Fruit fly (Drosophila melanogaster) whole organism, embryonic: ENCODE results near the gene robo3.

Source experiments
- Aef1 ChIP-seq: fragments of 200-800 bp; sonication (Bioruptor generic); IDR thresholded peaks from 3 replicates; pipeline ENCODE4 v1.3.6; 2022; ENCODE audit warnings: missing biosample characterization, missing genetic modification characterization
- Asciz ChIP-seq: fragments of 200-800 bp; sonication (Bioruptor generic); optimal IDR thresholded peaks from 2 replicates; lab custom pipeline; 2017; ENCODE audit warnings: missing biosample characterization, mild to moderate bottlenecking, missing genetic modification characterization, missing genetic modification reagents
- Awh ChIP-seq: fragments of 200-800 bp; sonication (Bioruptor generic); IDR thresholded peaks from 2 replicates; pipeline ENCODE4, ENCODE4 v1.3.6; 2022; ENCODE audit warnings: missing biosample characterization, missing genetic modification characterization
- Bdp1 ChIP-seq: fragments of 200-800 bp; sonication (Bioruptor generic); optimal IDR thresholded peaks from 3 replicates; lab custom pipeline; 2016; ENCODE audit warnings: missing biosample characterization, missing genetic modification characterization
- CG10267 ChIP-seq: fragments of 200-800 bp; sonication (Bioruptor generic); optimal IDR thresholded peaks from 2 replicates; lab custom pipeline; 2018; ENCODE audit warnings: missing biosample characterization, mild to moderate bottlenecking, missing genetic modification characterization, moderate library complexity
- CG10366 ChIP-seq: fragments of 200-800 bp; sonication (Bioruptor generic); IDR thresholded peaks from 2 replicates; pipeline ENCODE4 v1.3.6; 2022; ENCODE audit warnings: missing biosample characterization, missing genetic modification characterization
- CG10462 ChIP-seq: fragments of 200-800 bp; sonication (Bioruptor generic); optimal IDR thresholded peaks from 2 replicates; lab custom pipeline; 2016; ENCODE audit warnings: missing biosample characterization, missing genetic modification characterization
- CG11504 ChIP-seq: fragments of 200-800 bp; sonication (Bioruptor generic); optimal IDR thresholded peaks from 3 replicates; lab custom pipeline; 2019; ENCODE audit warnings: missing biosample characterization, mild to moderate bottlenecking, missing genetic modification characterization, moderate library complexity
- CG11723 ChIP-seq: fragments of 200-800 bp; sonication (Bioruptor generic); optimal IDR thresholded peaks from 2 replicates; lab custom pipeline; 2017; ENCODE audit warnings: missing biosample characterization, mild to moderate bottlenecking, missing genetic modification characterization
- CG12155 ChIP-seq: fragments of 200-800 bp; sonication (Bioruptor generic); optimal IDR thresholded peaks from 3 replicates; lab custom pipeline; 2016; ENCODE audit warnings: missing biosample characterization, missing genetic modification characterization
- CG12219 ChIP-seq: fragments of 200-800 bp; sonication (Bioruptor generic); optimal IDR thresholded peaks from 3 replicates; lab custom pipeline; 2018; ENCODE audit warnings: missing biosample characterization, mild to moderate bottlenecking, missing genetic modification characterization
- CG12236 ChIP-seq: fragments of 200-800 bp; sonication (Bioruptor generic); optimal IDR thresholded peaks from 2 replicates; lab custom pipeline; 2016; ENCODE audit warnings: missing biosample characterization, missing genetic modification characterization
- CG17328 ChIP-seq: fragments of 200-800 bp; sonication (Bioruptor generic); IDR thresholded peaks from 2 replicates; pipeline ENCODE4 v1.3.6; 2022; ENCODE audit warnings: missing biosample characterization, missing genetic modification characterization
- CG18262 ChIP-seq: fragments of 200-800 bp; optimal IDR thresholded peaks from 3 replicates; lab custom pipeline; 2019; ENCODE audit warnings: missing biosample characterization, mild to moderate bottlenecking, missing genetic modification characterization, moderate library complexity
- CG18599 ChIP-seq: fragments of 200-800 bp; sonication (Bioruptor generic); optimal IDR thresholded peaks from 3 replicates; lab custom pipeline; 2017; ENCODE audit warnings: missing biosample characterization, missing genetic modification characterization, mild to moderate bottlenecking, moderate library complexity, missing genetic modification reagents
- CG3163 ChIP-seq: fragments of 200-800 bp; sonication (Bioruptor generic); optimal IDR thresholded peaks from 3 replicates; lab custom pipeline; 2016; ENCODE audit warnings: missing biosample characterization, missing genetic modification characterization
- CG34224 ChIP-seq: fragments of 200-800 bp; sonication (Bioruptor generic); IDR thresholded peaks from 3 replicates; pipeline ENCODE4 v1.3.6; 2022; ENCODE audit warnings: missing biosample characterization, missing genetic modification characterization; ENCODE audit not compliant: partially characterized antibody
- CG4360 ChIP-seq: fragments of 200-800 bp; sonication (Bioruptor generic); IDR thresholded peaks from 2 replicates; pipeline ENCODE4 v1.3.6; 2022; ENCODE audit warnings: missing biosample characterization, missing genetic modification characterization
- CG5245 ChIP-seq: fragments of 200-800 bp; sonication (Bioruptor generic); optimal IDR thresholded peaks from 3 replicates; lab custom pipeline; 2016; ENCODE audit warnings: missing biosample characterization, missing genetic modification characterization
- CG6254 ChIP-seq: fragments of 200-800 bp; sonication (Bioruptor generic); optimal IDR thresholded peaks from 3 replicates; lab custom pipeline; 2017; ENCODE audit warnings: mild to moderate bottlenecking, missing biosample characterization, missing genetic modification reagents, missing genetic modification characterization
- CG6683 ChIP-seq: fragments of 200-800 bp; sonication (Bioruptor generic); optimal IDR thresholded peaks from 2 replicates; lab custom pipeline; 2017; ENCODE audit warnings: missing biosample characterization, mild to moderate bottlenecking, missing genetic modification characterization, missing genetic modification reagents
- CG6854 ChIP-seq: fragments of 200-800 bp; sonication (Bioruptor generic); optimal IDR thresholded peaks from 3 replicates; lab custom pipeline; 2017; ENCODE audit warnings: missing biosample characterization, mild to moderate bottlenecking, missing genetic modification characterization
- CG8924 ChIP-seq: fragments of 200-800 bp; optimal IDR thresholded peaks from 3 replicates; lab custom pipeline; 2019; ENCODE audit warnings: missing biosample characterization, mild to moderate bottlenecking, missing genetic modification characterization, moderate library complexity
- CG9437 ChIP-seq: fragments of 200-800 bp; sonication (Bioruptor generic); optimal IDR thresholded peaks from 2 replicates; lab custom pipeline; 2018; ENCODE audit warnings: missing biosample characterization, mild to moderate bottlenecking, missing genetic modification characterization
- CG9817 ChIP-seq: fragments of 200-800 bp; sonication (Bioruptor generic); optimal IDR thresholded peaks from 2 replicates; lab custom pipeline; 2018; ENCODE audit warnings: missing biosample characterization, mild to moderate bottlenecking, missing genetic modification characterization, moderate library complexity
- CkIIα-i1 ChIP-seq: fragments of 200-800 bp; sonication (Bioruptor generic); IDR thresholded peaks from 2 replicates; pipeline ENCODE4 v1.3.6; 2022; ENCODE audit warnings: missing biosample characterization, missing genetic modification characterization
- Dll ChIP-seq: fragments of 200-800 bp; sonication (Bioruptor generic); IDR thresholded peaks from 4 replicates; pipeline ENCODE4 v1.3.6; 2022; ENCODE audit warnings: missing biosample characterization, missing genetic modification characterization; ENCODE audit not compliant: partially characterized antibody
- HmgZ ChIP-seq: fragments of 200-800 bp; sonication (Bioruptor generic); optimal IDR thresholded peaks from 2 replicates; lab custom pipeline; 2018; ENCODE audit warnings: missing biosample characterization, mild to moderate bottlenecking, missing genetic modification characterization
- Hr51 ChIP-seq, 2 experiments: fragments of 200-800 bp; sonication (Bioruptor generic); optimal IDR thresholded peaks; 2 replicates in 1 of 2; 3 replicates in 1 of 2; lab custom pipeline; 2016 to 2018; ENCODE audit warnings: missing biosample characterization in 2 of 2, missing genetic modification characterization in 2 of 2, mild to moderate bottlenecking in 1 of 2, moderate library complexity in 1 of 2
- Jarid2 ChIP-seq: fragments of 200-800 bp; sonication (Bioruptor generic); optimal IDR thresholded peaks from 3 replicates; lab custom pipeline; 2017; ENCODE audit warnings: mild to moderate bottlenecking, missing biosample characterization, missing genetic modification reagents, missing genetic modification characterization
- Lpt ChIP-seq: fragments of >200 bp; optimal IDR thresholded peaks from 2 replicates; lab custom pipeline; 2018; ENCODE audit warnings: missing biosample characterization, missing genetic modification characterization
- Max ChIP-seq: fragments of 200-800 bp; sonication (Bioruptor generic); optimal IDR thresholded peaks from 2 replicates; lab custom pipeline; 2016; ENCODE audit warnings: missing biosample characterization, mild to moderate bottlenecking, missing genetic modification characterization
- Opbp ChIP-seq: fragments of 200-800 bp; sonication (Bioruptor generic); IDR thresholded peaks from 3 replicates; pipeline ENCODE4 v1.3.6; 2022; ENCODE audit warnings: missing biosample characterization, missing genetic modification characterization; ENCODE audit not compliant: partially characterized antibody
- Spps ChIP-seq: fragments of 200-800 bp; sonication (Bioruptor generic); optimal IDR thresholded peaks from 2 replicates; lab custom pipeline; 2018; ENCODE audit warnings: missing biosample characterization, mild to moderate bottlenecking, missing genetic modification characterization
- aop ChIP-seq: fragments of 200-800 bp; sonication (Bioruptor generic); IDR thresholded peaks from 2 replicates; pipeline ENCODE4 v1.3.6; 2022; ENCODE audit warnings: missing biosample characterization, missing genetic modification characterization
- ase ChIP-seq: fragments of 200-800 bp; sonication (Bioruptor generic); IDR thresholded peaks from 3 replicates; pipeline ENCODE4 v1.3.6; 2022; ENCODE audit warnings: missing biosample characterization, missing genetic modification characterization
- crc ChIP-seq: fragments of 200-800 bp; sonication (Bioruptor generic); optimal IDR thresholded peaks from 2 replicates; lab custom pipeline; 2016; ENCODE audit warnings: missing biosample characterization, missing genetic modification characterization
- ems ChIP-seq: fragments of 200-800 bp; sonication (Bioruptor generic); optimal IDR thresholded peaks from 3 replicates; lab custom pipeline; 2016; ENCODE audit warnings: missing biosample characterization, missing genetic modification characterization
- esg ChIP-seq: fragments of 200-800 bp; sonication (Bioruptor generic); conservative IDR thresholded peaks from 2 replicates; pipeline ENCODE4 v1.3.6; 2022; ENCODE audit warnings: missing biosample characterization, missing genetic modification characterization
- exex ChIP-seq: fragments of 200-800 bp; sonication (Bioruptor generic); optimal IDR thresholded peaks from 4 replicates; lab custom pipeline; 2018; ENCODE audit warnings: missing biosample characterization, mild to moderate bottlenecking, missing genetic modification characterization, moderate library complexity
- gt ChIP-seq: fragments of 200-800 bp; sonication (Bioruptor generic); IDR thresholded peaks from 2 replicates; pipeline ENCODE4 v1.3.6; 2022; ENCODE audit warnings: missing biosample characterization, missing genetic modification characterization
- klu ChIP-seq: fragments of 200-800 bp; sonication (Bioruptor generic); IDR thresholded peaks from 2 replicates; pipeline ENCODE4 v1.3.6; 2022; ENCODE audit warnings: missing biosample characterization, missing genetic modification characterization
- lbe ChIP-seq: fragments of 200-800 bp; sonication (Bioruptor generic); optimal IDR thresholded peaks from 2 replicates; lab custom pipeline; 2016; ENCODE audit warnings: missing biosample characterization, mild to moderate bottlenecking, missing genetic modification characterization
- nom ChIP-seq: fragments of 200-800 bp; sonication (Bioruptor generic); optimal IDR thresholded peaks from 2 replicates; lab custom pipeline; 2017; ENCODE audit warnings: missing biosample characterization, missing genetic modification characterization, mild to moderate bottlenecking, moderate library complexity, missing genetic modification reagents
- ro ChIP-seq: fragments of 200-800 bp; sonication (Bioruptor generic); IDR thresholded peaks from 2 replicates; pipeline ENCODE4 v1.3.6; 2022; ENCODE audit warnings: missing biosample characterization, missing genetic modification characterization
- row ChIP-seq: fragments of 200-800 bp; sonication (Bioruptor generic); IDR thresholded peaks from 3 replicates; pipeline ENCODE4 v1.3.6; 2022; ENCODE audit warnings: missing biosample characterization, missing genetic modification characterization
- slbo ChIP-seq: fragments of 200-800 bp; sonication (Bioruptor generic); IDR thresholded peaks from 2 replicates; pipeline ENCODE4 v1.3.6; 2022; ENCODE audit warnings: missing biosample characterization, missing genetic modification characterization
- ttk ChIP-seq: fragments of 200-800 bp; sonication (Bioruptor generic); IDR thresholded peaks from 2 replicates; pipeline ENCODE4 v2.1.2; 2022; ENCODE audit warnings: missing biosample characterization, missing genetic modification characterization
- tup ChIP-seq: fragments of 200-800 bp; sonication (Bioruptor generic); optimal IDR thresholded peaks from 2 replicates; lab custom pipeline; 2016; ENCODE audit warnings: missing biosample characterization, mild to moderate bottlenecking, missing genetic modification characterization, moderate library complexity
- tx ChIP-seq: fragments of 200-800 bp; sonication (Bioruptor generic); optimal IDR thresholded peaks from 2 replicates; lab custom pipeline; 2016; ENCODE audit warnings: missing biosample characterization, missing genetic modification characterization
- zfh2 ChIP-seq: fragments of 200-800 bp; sonication (Bioruptor generic); optimal IDR thresholded peaks from 2 replicates; lab custom pipeline; 2016; ENCODE audit warnings: missing biosample characterization, missing genetic modification characterization

robo3 gene

DNA sequence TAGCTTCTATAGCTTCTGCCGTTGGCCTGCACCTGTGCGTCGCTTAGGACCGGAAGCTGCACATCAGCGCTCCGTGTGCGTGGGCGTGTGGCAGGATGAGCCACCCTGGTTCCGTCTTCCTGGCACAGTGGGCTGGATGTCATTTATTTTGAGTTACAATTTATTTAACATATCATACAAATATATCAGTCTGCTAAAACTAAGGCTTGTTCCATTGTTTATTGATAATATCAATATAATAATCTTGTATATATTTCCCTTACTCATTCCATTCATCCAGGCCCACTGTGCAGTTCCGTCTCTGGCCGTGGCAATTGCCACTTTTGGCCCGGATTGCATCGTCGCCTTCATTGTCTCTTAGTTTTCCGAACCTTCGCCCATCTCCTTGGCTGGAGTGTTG lies 41.8 kb upstream of the robo3 start (continued):
- TF ChIP-seq exex (tag; lab: Kevin White, UChicago) (no peak), Opbp (no peak), nom (GFP tag; lab: Kevin White, UChicago) (no peak), aop (GFP tag; lab: Robert Waterston, UW) (no peak), Spps (tag; lab: Kevin White, UChicago) (no peak), CG12155 (peak; percentile 3), lbe (GFP tag; lab: Kevin White, UChicago) (no peak), CG6254 (GFP tag; lab: Kevin White, UChicago) (peak; percentile 22), CG3163 (no peak), CkIIα-i1 (GFP tag; lab: Robert Waterston, UW) (no peak), row (GFP tag; lab: Robert Waterston, UW) (peak; percentile 61), Lpt (GFP tag; lab: Kevin White, UChicago) (no peak), CG12236 (no peak), gt (GFP tag; lab: Robert Waterston, UW) (no peak), CG11723 (GFP tag; lab: Kevin White, UChicago) (no peak), esg (GFP tag; lab: Robert Waterston, UW) (peak; percentile 55; the same call in 1 of the 2 replicates), Dll (GFP tag; lab: Robert Waterston, UW) (no peak), Awh (GFP tag; lab: Robert Waterston, UW) (peak; percentile 33; the same call in 1 of the 2 replicates), CG18262 (tag; lab: Kevin White, UChicago) (peak; percentile 34), CG17328 (GFP tag; lab: Robert Waterston, UW) (peak; percentile 68), Jarid2 (no peak), CG10462 (GFP tag; lab: Kevin White, UChicago) (peak; percentile 1), CG8924 (tag; lab: Kevin White, UChicago) (peak; percentile 36), CG6854 (GFP tag; lab: Kevin White, UChicago) (no peak), klu (0 out of 2 replicates have a peak, but pooled peaks have one; percentile 28), CG11504 (peak; percentile 62), ttk (GFP tag; lab: Robert Waterston, UW) (peak; percentile 49), Asciz (GFP tag; lab: Kevin White, UChicago) (no peak), ro (GFP tag; lab: Robert Waterston, UW) (no peak), CG4360 (GFP tag; lab: Robert Waterston, UW) (no peak), CG18599 (GFP tag; lab: Kevin White, UChicago) (peak; percentile 72), CG9817 (tag; lab: Kevin White, UChicago) (peak; percentile 12), tup (GFP tag; lab: Kevin White, UChicago) (no peak), Bdp1 (no peak), CG10366 (GFP tag; lab: Robert Waterston, UW) (peak; percentile 46; the same call in 1 of the 2 replicates), ems (GFP tag; lab: Kevin White, UChicago) (no peak), crc (GFP tag; lab: Kevin White, UChicago) (no peak), Hr51 (GFP tag; optimal IDR thresholded peaks at IDR 0.05; lab: Kevin White, UChicago) (peak in 1 of 2 experiments; percentile 50), CG5245 (GFP tag; lab: Kevin White, UChicago) (no peak), HmgZ (tag; lab: Kevin White, UChicago) (peak; percentile 10), zfh2 (GFP tag; lab: Kevin White, UChicago) (no peak), CG10267 (peak; percentile 16), ase (GFP tag; lab: Robert Waterston, UW) (peak; percentile 69), Aef1 (GFP tag; lab: Robert Waterston, UW) (peak; percentile 49), CG12219 (GFP tag; lab: Kevin White, UChicago) (peak; percentile 16), tx (GFP tag; lab: Kevin White, UChicago) (no peak), CG9437 (GFP tag; lab: Kevin White, UChicago) (peak; percentile 8), slbo (peak; percentile 67), CG6683 (GFP tag; lab: Kevin White, UChicago) (no peak), CG34224 (GFP tag; lab: Robert Waterston, UW) (no peak), Max (GFP tag; lab: Kevin White, UChicago) (no peak)
